Fruit fly (Drosophila melanogaster) whole organism, embryonic: ENCODE results near the gene CG11353.
A peak's percentile ranks its signal among the peaks of the same experiment; 100 is the strongest.

Experiments used
- Aef1 ChIP-seq: fragments of 200-800 bp; sonication (Bioruptor generic); IDR thresholded peaks from 3 replicates; pipeline ENCODE4 v1.3.6; 2022; ENCODE audit warnings: missing biosample characterization, missing genetic modification characterization
- Bdp1 ChIP-seq: fragments of 200-800 bp; sonication (Bioruptor generic); optimal IDR thresholded peaks from 3 replicates; lab custom pipeline; 2016; ENCODE audit warnings: missing biosample characterization, missing genetic modification characterization
- Bgb ChIP-seq: fragments of 200-800 bp; sonication (Bioruptor generic); IDR thresholded peaks from 2 replicates; pipeline ENCODE4 v1.3.6; 2022; ENCODE audit warnings: missing biosample characterization, missing genetic modification characterization; ENCODE audit not compliant: partially characterized antibody
- BtbVII ChIP-seq: fragments of 200-800 bp; sonication (Bioruptor generic); optimal IDR thresholded peaks from 3 replicates; lab custom pipeline; 2017; ENCODE audit warnings: missing biosample characterization, mild to moderate bottlenecking, missing genetic modification characterization
- CG11504 ChIP-seq: fragments of 200-800 bp; sonication (Bioruptor generic); optimal IDR thresholded peaks from 3 replicates; lab custom pipeline; 2019; ENCODE audit warnings: missing biosample characterization, mild to moderate bottlenecking, missing genetic modification characterization, moderate library complexity
- CG11696 ChIP-seq: fragments of 200-800 bp; sonication (Bioruptor generic); IDR thresholded peaks from 2 replicates; pipeline ENCODE4 v1.3.6; 2022; ENCODE audit warnings: missing biosample characterization, missing genetic modification characterization
- CG12071 ChIP-seq: fragments of 200-800 bp; sonication (Bioruptor generic); optimal IDR thresholded peaks from 3 replicates; lab custom pipeline; 2018; ENCODE audit warnings: missing biosample characterization, mild to moderate bottlenecking, missing genetic modification characterization
- CG12236 ChIP-seq: fragments of 200-800 bp; sonication (Bioruptor generic); optimal IDR thresholded peaks from 2 replicates; lab custom pipeline; 2016; ENCODE audit warnings: missing biosample characterization, missing genetic modification characterization
- CG1233 ChIP-seq: fragments of 200-800 bp; sonication (Bioruptor generic); optimal IDR thresholded peaks from 4 replicates; lab custom pipeline; 2018; ENCODE audit warnings: missing biosample characterization, mild to moderate bottlenecking, missing genetic modification characterization
- CG13296 ChIP-seq: fragments of 200-800 bp; sonication (Bioruptor generic); optimal IDR thresholded peaks from 3 replicates; lab custom pipeline; 2018; ENCODE audit warnings: missing biosample characterization, mild to moderate bottlenecking, missing genetic modification characterization
- CG14441 ChIP-seq: fragments of 200-800 bp; sonication (Bioruptor generic); IDR thresholded peaks from 2 replicates; pipeline ENCODE4 v1.3.6; 2022; ENCODE audit warnings: missing biosample characterization, missing genetic modification characterization
- CG16815 ChIP-seq: fragments of 200-800 bp; sonication (Bioruptor generic); optimal IDR thresholded peaks from 3 replicates; lab custom pipeline; 2017; ENCODE audit warnings: missing biosample characterization, mild to moderate bottlenecking, missing genetic modification characterization
- CG18262 ChIP-seq: fragments of 200-800 bp; optimal IDR thresholded peaks from 3 replicates; lab custom pipeline; 2019; ENCODE audit warnings: missing biosample characterization, mild to moderate bottlenecking, missing genetic modification characterization, moderate library complexity
- CG30020 ChIP-seq: fragments of 200-800 bp; optimal IDR thresholded peaks from 2 replicates; lab custom pipeline; 2019; ENCODE audit warnings: missing biosample characterization, mild to moderate bottlenecking, missing genetic modification characterization, moderate library complexity
- CG3065 ChIP-seq: fragments of 200-800 bp; sonication (Bioruptor generic); optimal IDR thresholded peaks from 2 replicates; lab custom pipeline; 2016; ENCODE audit warnings: missing biosample characterization, missing genetic modification characterization
- CG31365 ChIP-seq: fragments of 200-800 bp; sonication (Bioruptor generic); optimal IDR thresholded peaks from 2 replicates; lab custom pipeline; 2018; ENCODE audit warnings: missing biosample characterization, mild to moderate bottlenecking, missing genetic modification characterization
- CG31441 ChIP-seq: fragments of 200-800 bp; sonication (Bioruptor generic); IDR thresholded peaks from 2 replicates; pipeline ENCODE4 v1.3.6; 2022; ENCODE audit warnings: missing biosample characterization, missing genetic modification characterization
- CG3726 ChIP-seq: fragments of 200-800 bp; sonication (Bioruptor generic); IDR thresholded peaks from 3 replicates; pipeline ENCODE4, ENCODE4 v1.3.6; 2022; ENCODE audit warnings: missing biosample characterization, missing genetic modification characterization
- CG6689 ChIP-seq: fragments of 200-800 bp; sonication (Bioruptor generic); IDR thresholded peaks from 2 replicates; pipeline ENCODE4 v1.3.6; 2022; ENCODE audit warnings: missing biosample characterization, missing genetic modification characterization
- CG7556 ChIP-seq: fragments of 200-800 bp; sonication (Bioruptor generic); optimal IDR thresholded peaks from 2 replicates; lab custom pipeline; 2017; ENCODE audit warnings: missing biosample characterization, mild to moderate bottlenecking, missing genetic modification characterization
- CG8281 ChIP-seq: fragments of 200-800 bp; sonication (Bioruptor generic); optimal IDR thresholded peaks from 2 replicates; lab custom pipeline; 2018; ENCODE audit warnings: missing biosample characterization, mild to moderate bottlenecking, missing genetic modification characterization, moderate library complexity
- CG8290 ChIP-seq, 3 experiments: fragments of 200-800 bp; sonication (Bioruptor generic); optimal IDR thresholded peaks; 2 replicates each; lab custom pipeline; 2016 to 2019; ENCODE audit warnings: missing biosample characterization in 3 of 3, missing genetic modification characterization in 3 of 3, mild to moderate bottlenecking in 2 of 3, moderate library complexity in 1 of 3
- CG8924 ChIP-seq: fragments of 200-800 bp; optimal IDR thresholded peaks from 3 replicates; lab custom pipeline; 2019; ENCODE audit warnings: missing biosample characterization, mild to moderate bottlenecking, missing genetic modification characterization, moderate library complexity
- CG9797 ChIP-seq: fragments of 200-800 bp; sonication (Bioruptor generic); optimal IDR thresholded peaks from 3 replicates; lab custom pipeline; 2018; ENCODE audit warnings: missing biosample characterization, mild to moderate bottlenecking, missing genetic modification characterization
- Deaf1 ChIP-seq: fragments of 200-800 bp; optimal IDR thresholded peaks from 3 replicates; lab custom pipeline; 2019; ENCODE audit warnings: missing biosample characterization, mild to moderate bottlenecking, missing genetic modification characterization, moderate library complexity
- Dll ChIP-seq: fragments of 200-800 bp; sonication (Bioruptor generic); IDR thresholded peaks from 4 replicates; pipeline ENCODE4 v1.3.6; 2022; ENCODE audit warnings: missing biosample characterization, missing genetic modification characterization; ENCODE audit not compliant: partially characterized antibody
- Ets65A ChIP-seq: fragments of 200-800 bp; sonication (Bioruptor generic); peaks from one replicate; lab custom pipeline; 2016; ENCODE audit warnings: missing biosample characterization, missing genetic modification characterization
- Hand ChIP-seq: fragments of 200-800 bp; sonication (Bioruptor generic); optimal IDR thresholded peaks from 2 replicates; lab custom pipeline; 2017; ENCODE audit warnings: mild to moderate bottlenecking, missing biosample characterization, missing genetic modification reagents, missing genetic modification characterization
- PHDP ChIP-seq: fragments of 200-800 bp; sonication (Bioruptor generic); optimal IDR thresholded peaks from 3 replicates; lab custom pipeline; 2018; ENCODE audit warnings: missing biosample characterization, mild to moderate bottlenecking, missing genetic modification characterization, moderate library complexity
- Pdp1 ChIP-seq, 2 experiments: fragments of 200-800 bp; sonication (Bioruptor generic); optimal IDR thresholded peaks; 3 replicates each; lab custom pipeline; 2016; ENCODE audit warnings: missing biosample characterization in 2 of 2, missing genetic modification characterization in 2 of 2, mild to moderate bottlenecking in 1 of 2, moderate library complexity in 1 of 2
- Sox100B ChIP-seq: fragments of 200-800 bp; sonication (Bioruptor generic); optimal IDR thresholded peaks from 3 replicates; lab custom pipeline; 2018; ENCODE audit warnings: missing biosample characterization, mild to moderate bottlenecking, missing genetic modification characterization
- az2 ChIP-seq: fragments of 200-800 bp; sonication (Bioruptor generic); optimal IDR thresholded peaks from 3 replicates; lab custom pipeline; 2016; ENCODE audit warnings: missing biosample characterization, missing genetic modification characterization
- chif ChIP-seq, 2 experiments: fragments of 200-800 bp; sonication (Bioruptor generic); optimal IDR thresholded peaks; 3 replicates each; lab custom pipeline; 2016; ENCODE audit warnings: missing biosample characterization in 2 of 2, missing genetic modification characterization in 2 of 2
- crol ChIP-seq: fragments of 200-800 bp; sonication (Bioruptor generic); IDR thresholded peaks from 2 replicates; pipeline ENCODE4 v1.3.6; 2022; ENCODE audit warnings: missing biosample characterization, missing genetic modification characterization
- ems ChIP-seq: fragments of 200-800 bp; sonication (Bioruptor generic); optimal IDR thresholded peaks from 3 replicates; lab custom pipeline; 2016; ENCODE audit warnings: missing biosample characterization, missing genetic modification characterization
- fru ChIP-seq: fragments of >200 bp; optimal IDR thresholded peaks from 2 replicates; lab custom pipeline; 2017
- ftz-f1 ChIP-seq: fragments of 200-800 bp; sonication (Bioruptor generic); optimal IDR thresholded peaks from 2 replicates; lab custom pipeline; 2016; ENCODE audit warnings: missing biosample characterization, missing genetic modification characterization
- gro ChIP-seq: fragments of 200-800 bp; sonication (Bioruptor generic); optimal IDR thresholded peaks from 2 replicates; lab custom pipeline; 2016; ENCODE audit warnings: missing biosample characterization, missing genetic modification characterization
- gsb-n ChIP-seq: fragments of 200-800 bp; sonication (Bioruptor generic); optimal IDR thresholded peaks from 3 replicates; lab custom pipeline; 2018; ENCODE audit warnings: missing biosample characterization, mild to moderate bottlenecking, missing genetic modification characterization
- hth ChIP-seq: fragments of >200 bp; optimal IDR thresholded peaks from 2 replicates; lab custom pipeline; 2017; ENCODE audit warnings: inconsistent platforms
- lola ChIP-seq, 3 experiments: fragments of >200 bp in 2 of 3; fragments of 200-800 bp in 1 of 3; sonication (Bioruptor generic) in 1 of 3; optimal IDR thresholded peaks; 2 replicates each; lab custom pipeline; 2017 to 2019; ENCODE audit warnings: missing biosample characterization in 3 of 3, missing genetic modification characterization in 3 of 3, mild to moderate bottlenecking in 1 of 3, moderate library complexity in 1 of 3
- mld ChIP-seq: fragments of 200-800 bp; sonication (Bioruptor generic); IDR thresholded peaks from 3 replicates; pipeline ENCODE4 v1.3.6; 2022; ENCODE audit warnings: missing biosample characterization, missing genetic modification characterization; ENCODE audit not compliant: partially characterized antibody
- org-1 ChIP-seq: fragments of 200-800 bp; sonication (Bioruptor generic); optimal IDR thresholded peaks from 2 replicates; lab custom pipeline; 2017; ENCODE audit warnings: missing biosample characterization, missing genetic modification characterization
- pan ChIP-seq, 4 experiments: fragments of >200 bp in 3 of 4; fragments of 200-800 bp in 1 of 4; sonication (Bioruptor generic) in 1 of 4; optimal IDR thresholded peaks in 3 of 4; IDR thresholded peaks in 1 of 4; 2 replicates each; pipeline versions ENCODE4 v1.3.6 to Lab custom; 2017 to 2022; ENCODE audit warnings: missing biosample characterization in 2 of 4, missing genetic modification characterization in 2 of 4, mixed read lengths in 1 of 4
- pnt ChIP-seq: fragments of 200-800 bp; sonication (Bioruptor generic); optimal IDR thresholded peaks from 3 replicates; lab custom pipeline; 2016; ENCODE audit warnings: missing biosample characterization, missing genetic modification characterization
- psq ChIP-seq: fragments of 200-800 bp; sonication (Bioruptor generic); optimal IDR thresholded peaks from 2 replicates; lab custom pipeline; 2017; ENCODE audit warnings: missing biosample characterization, missing genetic modification characterization
- rib ChIP-seq: fragments of 200-800 bp; sonication (Bioruptor generic); IDR thresholded peaks from 2 replicates; pipeline ENCODE4 v1.3.6; 2022; ENCODE audit warnings: missing biosample characterization, missing genetic modification characterization
- ro ChIP-seq: fragments of 200-800 bp; sonication (Bioruptor generic); IDR thresholded peaks from 2 replicates; pipeline ENCODE4 v1.3.6; 2022; ENCODE audit warnings: missing biosample characterization, missing genetic modification characterization
- sna ChIP-seq: fragments of 200-800 bp; sonication (Bioruptor generic); IDR thresholded peaks from 2 replicates; pipeline ENCODE4 v1.3.6; 2022; ENCODE audit warnings: missing biosample characterization, missing genetic modification characterization; ENCODE audit not compliant: partially characterized antibody
- twi ChIP-seq: fragments of 200-800 bp; optimal IDR thresholded peaks from 2 replicates; lab custom pipeline; 2019; ENCODE audit warnings: missing biosample characterization, mild to moderate bottlenecking, missing genetic modification characterization, moderate library complexity
- unc-4 ChIP-seq: fragments of 200-800 bp; sonication (Bioruptor generic); IDR thresholded peaks from 2 replicates; pipeline ENCODE4 v1.3.6; 2022; ENCODE audit warnings: missing biosample characterization, missing genetic modification characterization; ENCODE audit not compliant: partially characterized antibody

The CG11353 gene

DNA sequence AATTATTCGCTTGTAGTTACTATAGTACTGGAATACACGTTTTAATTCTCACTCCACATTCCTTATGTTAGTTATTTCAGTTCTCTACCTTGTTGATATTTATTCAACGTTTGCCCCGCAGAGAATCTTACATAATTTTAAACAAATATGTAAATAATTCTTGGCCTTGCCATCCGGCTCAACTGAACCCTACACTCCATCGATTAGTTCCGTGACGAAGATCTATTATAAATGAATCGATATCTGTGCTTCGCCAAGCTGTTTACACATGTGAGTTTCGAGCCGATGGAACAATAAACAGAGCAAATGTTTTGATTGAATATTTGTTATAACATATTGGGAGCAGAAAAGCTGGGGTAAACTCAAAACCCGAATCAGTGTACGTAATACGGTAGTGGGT is 11.2 kb upstream of the CG11353 start (continued):
- TF ChIP-seq twi (no peak), chif (GFP tag; optimal IDR thresholded peaks at IDR 0.05; lab: Kevin White, UChicago) (no peak), ro (no peak), org-1 (GFP tag; lab: Kevin White, UChicago) (peak; percentile 20), Hand (GFP tag; lab: Kevin White, UChicago) (no peak), sna (no peak), az2 (no peak), CG6689 (GFP tag; lab: Robert Waterston, UW) (no peak), CG8924 (tag; lab: Kevin White, UChicago) (no peak), BtbVII (peak; percentile 65), Pdp1 (GFP tag; optimal IDR thresholded peaks at IDR 0.05; lab: Kevin White, UChicago) (no peak), CG31441 (no peak), CG12236 (GFP tag; lab: Kevin White, UChicago) (no peak), ems (GFP tag; lab: Kevin White, UChicago) (no peak), crol (no peak), PHDP (tag; lab: Kevin White, UChicago) (peak; percentile 64), CG11696 (GFP tag; lab: Robert Waterston, UW) (peak; percentile 54), CG13296 (GFP tag; lab: Kevin White, UChicago) (peak; percentile 38), CG30020 (no peak), lola (GFP tag; optimal IDR thresholded peaks at IDR 0.05; lab: Kevin White, UChicago) (no peak), Sox100B (GFP tag; lab: Kevin White, UChicago) (peak; percentile 30), fru (no peak), CG1233 (no peak), gro (GFP tag; lab: Kevin White, UChicago) (peak; percentile 68), rib (GFP tag; lab: Robert Waterston, UW) (no peak), CG16815 (GFP tag; lab: Kevin White, UChicago) (no peak), CG12071 (GFP tag; lab: Kevin White, UChicago) (peak; percentile 62), hth (lab: Kevin White, UChicago) (no peak), pnt (GFP tag; lab: Kevin White, UChicago) (no peak), Bgb (GFP tag; lab: Robert Waterston, UW) (no peak), Bdp1 (no peak), Deaf1 (tag; lab: Kevin White, UChicago) (no peak), ftz-f1 (GFP tag; lab: Kevin White, UChicago) (no peak), CG14441 (GFP tag; lab: Robert Waterston, UW) (peak; percentile 34; the same call in 1 of the 2 replicates), CG18262 (tag; lab: Kevin White, UChicago) (no peak), CG8290 (GFP tag; optimal IDR thresholded peaks at IDR 0.05; lab: Kevin White, UChicago) (no peak), CG8290 (tag; optimal IDR thresholded peaks at IDR 0.05; lab: Kevin White, UChicago) (peak in 1 of 2 experiments; percentile 76), CG3726 (GFP tag; lab: Robert Waterston, UW) (no peak), psq (GFP tag; lab: Kevin White, UChicago) (no peak), CG9797 (GFP tag; lab: Kevin White, UChicago) (no peak), Ets65A (no peak), CG7556 (peak; percentile 15), pan (optimal IDR thresholded peaks at IDR 0.05; lab: Kevin White, UChicago) (no peak), pan (GFP tag; optimal IDR thresholded peaks at IDR 0.05 in 1 of 2, IDR thresholded peaks at IDR 0.05 in 1 of 2) (peak in 1 of 2 experiments; percentile 25), Aef1 (no peak), CG3065 (GFP tag; lab: Kevin White, UChicago) (no peak), mld (GFP tag; lab: Robert Waterston, UW) (no peak), CG11504 (tag; lab: Kevin White, UChicago) (no peak), Dll (GFP tag; lab: Robert Waterston, UW) (no peak), unc-4 (GFP tag; lab: Robert Waterston, UW) (no peak), gsb-n (peak; percentile 18), CG8281 (tag; lab: Kevin White, UChicago) (no peak), CG31365 (tag; lab: Kevin White, UChicago) (no peak)
